Fruit fly (Drosophila melanogaster): ENCODE measurements around the gene CG7384.

The CG7384 gene

dm6 chr2L:10474268-10474678 is 36.0 kb downstream of the CG7384 start, which contains the start of gene RluA-1 (continued):
- TF ChIP-seq NC2β (GFP tag; optimal IDR thresholded peaks at IDR 0.05) = peak; percentile 95
- TF ChIP-seq fu2 (GFP tag; optimal IDR thresholded peaks at IDR 0.05) = peak; percentile 86
- peak; percentile 98 for TF ChIP-seq CG6765 (GFP tag; optimal IDR thresholded peaks at IDR 0.05)
- peak; percentile 99 for TF ChIP-seq croc (GFP tag; conservative IDR thresholded peaks at IDR 0.05)
- peak; percentile 38 for TF ChIP-seq crc (GFP tag; optimal IDR thresholded peaks at IDR 0.05)
- TF ChIP-seq CG6683 (GFP tag; optimal IDR thresholded peaks at IDR 0.05) = peak; percentile 98
- TF ChIP-seq CG9215 (GFP tag; IDR thresholded peaks at IDR 0.05) = peak; percentile 97
- TF ChIP-seq schlank (tag; optimal IDR thresholded peaks at IDR 0.05) = peak; percentile 96
- TF ChIP-seq MTF-1 (GFP tag; optimal IDR thresholded peaks at IDR 0.05; ENCODE audit: borderline replicate concordance) = peak; percentile 99
- TF ChIP-seq Camta (GFP tag; optimal IDR thresholded peaks at IDR 0.05) = peak; percentile 78
- peak; percentile 99 for TF ChIP-seq ind (GFP tag; optimal IDR thresholded peaks at IDR 0.05)
- TF ChIP-seq CG10959 (GFP tag; IDR thresholded peaks at IDR 0.05) = peak; percentile 91
- peak; percentile 87 for TF ChIP-seq lbe (GFP tag; optimal IDR thresholded peaks at IDR 0.05)
- TF ChIP-seq hth (optimal IDR thresholded peaks at IDR 0.05) = no peak
- peak; percentile 91 for TF ChIP-seq Mes4 (GFP tag; optimal IDR thresholded peaks at IDR 0.05)
- peak; percentile 99 for TF ChIP-seq CG32772 (GFP tag; IDR thresholded peaks at IDR 0.05)
- TF ChIP-seq Ets65A (GFP tag) = peak; percentile 98
- TF ChIP-seq TFAM (GFP tag; optimal IDR thresholded peaks at IDR 0.05) = peak; percentile 95
- peak; percentile 98 for TF ChIP-seq CG13894 (tag; optimal IDR thresholded peaks at IDR 0.05)
- TF ChIP-seq CG14441 (GFP tag; IDR thresholded peaks at IDR 0.05) = peak; percentile 99
- TF ChIP-seq CG14860 (GFP tag; IDR thresholded peaks at IDR 0.05; ENCODE audit: partially characterized antibody) = peak; percentile 75
- TF ChIP-seq CG12769 (tag; optimal IDR thresholded peaks at IDR 0.05) = peak; percentile 98
- peak; percentile 99 for TF ChIP-seq slbo (GFP tag; IDR thresholded peaks at IDR 0.05)
- peak; percentile 100 for TF ChIP-seq CG2712 (tag; optimal IDR thresholded peaks at IDR 0.05)
- TF ChIP-seq CG17829 (tag; optimal IDR thresholded peaks at IDR 0.05) = peak; percentile 100
- TF ChIP-seq CG17186 (GFP tag; optimal IDR thresholded peaks at IDR 0.05) = peak; percentile 94
- peak; percentile 96 for TF ChIP-seq GATAe (GFP tag; conservative IDR thresholded peaks at IDR 0.05)
- TF ChIP-seq Rfx (GFP tag; IDR thresholded peaks at IDR 0.05) = peak; percentile 99
- TF ChIP-seq Sox100B (GFP tag; optimal IDR thresholded peaks at IDR 0.05) = peak; percentile 98
- TF ChIP-seq sens (GFP tag) = peak; percentile 99
- TF ChIP-seq CG3065 (GFP tag; optimal IDR thresholded peaks at IDR 0.05) = peak; percentile 99
- TF ChIP-seq CG16815 (GFP tag; optimal IDR thresholded peaks at IDR 0.05) = peak; percentile 98
- TF ChIP-seq CG11398 (GFP tag; optimal IDR thresholded peaks at IDR 0.05) = peak; percentile 87
- no peak for TF ChIP-seq prd (optimal IDR thresholded peaks at IDR 0.05)
- TF ChIP-seq prd (GFP tag; IDR thresholded peaks at IDR 0.05) = peak; percentile 99
- peak; percentile 94 for TF ChIP-seq cas (GFP tag; IDR thresholded peaks at IDR 0.05)
- peak; percentile 84 for TF ChIP-seq jumu (GFP tag; optimal IDR thresholded peaks at IDR 0.05)
- TF ChIP-seq Dbx (GFP tag; IDR thresholded peaks at IDR 0.05) = peak; percentile 90
- peak; percentile 99 for TF ChIP-seq Xbp1 (GFP tag; optimal IDR thresholded peaks at IDR 0.05)
- TF ChIP-seq CG2678 (tag; optimal IDR thresholded peaks at IDR 0.05) = peak; percentile 100
- TF ChIP-seq Trl (optimal IDR thresholded peaks at IDR 0.05) = no peak
- TF ChIP-seq Trl (GFP tag; optimal IDR thresholded peaks at IDR 0.05) = peak; percentile 95
- TF ChIP-seq gem (tag; optimal IDR thresholded peaks at IDR 0.05) = peak; percentile 100
- peak; percentile 87 for TF ChIP-seq CG7786 (GFP tag; optimal IDR thresholded peaks at IDR 0.05)
- peak; percentile 92 for TF ChIP-seq CG13624 (GFP tag; optimal IDR thresholded peaks at IDR 0.05)
- peak; percentile 96 for TF ChIP-seq CG1647 (GFP tag; optimal IDR thresholded peaks at IDR 0.05)
- TF ChIP-seq CrebB (tag; optimal IDR thresholded peaks at IDR 0.05) = peak; percentile 99
- TF ChIP-seq CTCF (GFP tag; optimal IDR thresholded peaks at IDR 0.05) = peak; percentile 79
- peak; percentile 99 for TF ChIP-seq CG13296 (GFP tag; optimal IDR thresholded peaks at IDR 0.05)
- peak; percentile 65 for TF ChIP-seq pfk (GFP tag; optimal IDR thresholded peaks at IDR 0.05)
- peak; percentile 98 for TF ChIP-seq CG10543 (GFP tag; optimal IDR thresholded peaks at IDR 0.05)
- peak; percentile 87 for TF ChIP-seq maf-S (GFP tag; optimal IDR thresholded peaks at IDR 0.05)
- peak; percentile 98 for TF ChIP-seq Gug (GFP tag; IDR thresholded peaks at IDR 0.05)
